ENCODE assay signal across 3 fruit fly cellular contexts in genomic region chr2L:1658124-1658523, dm6.
TF ChIP-seq lines count a peak whose summit lies in the region.

No protein-coding gene starts in this region.

- TF ChIP-seq CTCF in whole organism, embryonic (GFP tag; optimal IDR thresholded peaks at IDR 0.05; lab: Kevin White, UChicago) = no peak

TF ChIP-seq in whole organism, embryonic, 481 proteins besides CTCF, POLR2A, EP300 and RAD21:
- TF ChIP-seq sqz (GFP tag; optimal IDR thresholded peaks at IDR 0.05; lab: Kevin White, UChicago) (peak; percentile 65), CG10543 (GFP tag; optimal IDR thresholded peaks at IDR 0.05; lab: Kevin White, UChicago) (no peak), chinmo (GFP tag; IDR thresholded peaks at IDR 0.05; lab: Robert Waterston, UW; ENCODE audit: partially characterized antibody) (0 out of 4 replicates have a peak, but pooled peaks have one; percentile 34), fd96Cb (tag; optimal IDR thresholded peaks at IDR 0.05; lab: Kevin White, UChicago) (no peak), CG4730 (GFP tag; IDR thresholded peaks at IDR 0.05; lab: Robert Waterston, UW) (0 out of 2 replicates have a peak, but pooled peaks have one; percentile 4), Trl (optimal IDR thresholded peaks at IDR 0.05; lab: Kevin White, UChicago) (peak in 1 of 2 experiments; percentile 14), Trl (GFP tag; optimal IDR thresholded peaks at IDR 0.05; lab: Kevin White, UChicago) (no peak), pros (GFP tag; optimal IDR thresholded peaks at IDR 0.05; lab: Kevin White, UChicago) (peak; percentile 15), CG1832 (GFP tag; optimal IDR thresholded peaks at IDR 0.05; lab: Kevin White, UChicago) (peak; percentile 7)

TF ChIP-seq in whole organism, prepupa, 60 proteins besides CTCF, POLR2A, EP300 and RAD21:
- TF ChIP-seq CG31627 (GFP tag; optimal IDR thresholded peaks at IDR 0.05; lab: Kevin White, UChicago) (no peak), ss (GFP tag; optimal IDR thresholded peaks at IDR 0.05; lab: Kevin White, UChicago) (peak in 1 of 2 experiments; percentile 7), Sox14 (GFP tag; optimal IDR thresholded peaks at IDR 0.05; lab: Kevin White, UChicago) (peak; percentile 19), CG6163 (GFP tag; IDR thresholded peaks at IDR 0.05; lab: Robert Waterston, UW) (peak; percentile 12; the same call in 1 of the 3 replicates)
TF ChIP-seq in whole organism, prepupa: peak in this region for 3.

TF ChIP-seq in whole organism, wandering third instar larva, 38 proteins besides CTCF, POLR2A, EP300 and RAD21:
- TF ChIP-seq Dfd (GFP tag; optimal IDR thresholded peaks at IDR 0.05; lab: Kevin White, UChicago) = no peak
- no peak for TF ChIP-seq CG32264 (GFP tag; optimal IDR thresholded peaks at IDR 0.05; lab: Kevin White, UChicago)
- no peak for TF ChIP-seq dmrt93B (GFP tag; optimal IDR thresholded peaks at IDR 0.05; lab: Kevin White, UChicago)
- TF ChIP-seq Sp1 (GFP tag; optimal IDR thresholded peaks at IDR 0.05; lab: Kevin White, UChicago) = peak; percentile 6
- TF ChIP-seq brk (GFP tag; optimal IDR thresholded peaks at IDR 0.05; lab: Kevin White, UChicago) = no peak
- no peak for TF ChIP-seq Myc (optimal IDR thresholded peaks at IDR 0.05; lab: Kevin White, UChicago)
- TF ChIP-seq GATAd (GFP tag; optimal IDR thresholded peaks at IDR 0.05; lab: Kevin White, UChicago) = no peak
- TF ChIP-seq fru (GFP tag; optimal IDR thresholded peaks at IDR 0.05; lab: Kevin White, UChicago) = no peak
- no peak for TF ChIP-seq usp (GFP tag; optimal IDR thresholded peaks at IDR 0.05; lab: Kevin White, UChicago)
- peak; percentile 96 for TF ChIP-seq psq (GFP tag; optimal IDR thresholded peaks at IDR 0.05; lab: Kevin White, UChicago)
TF ChIP-seq in whole organism, wandering third instar larva: peak in this region for 2.
